Fruit fly (Drosophila melanogaster) whole organism, prepupa: Measurements from ENCODE around the gene CG3104.

ENCODE experiments used
- CG31627 ChIP-seq: fragments of 200-800 bp; sonication (Bioruptor generic); optimal IDR thresholded peaks from 3 replicates; lab custom pipeline; 2016; ENCODE audit warnings: missing biosample characterization, missing genetic modification characterization
- CG4318 ChIP-seq: fragments of 200-800 bp; sonication (Bioruptor generic); optimal IDR thresholded peaks from 3 replicates; lab custom pipeline; 2017; ENCODE audit warnings: missing biosample characterization, mild to moderate bottlenecking, missing genetic modification characterization
- Sox102F ChIP-seq: fragments of 200-800 bp; sonication (Bioruptor generic); optimal IDR thresholded peaks from 2 replicates; lab custom pipeline; 2016; ENCODE audit warnings: missing biosample characterization, mild to moderate bottlenecking, missing genetic modification characterization
- ss ChIP-seq, 2 experiments: fragments of 200-800 bp; sonication (Bioruptor generic); optimal IDR thresholded peaks; 2 replicates in 1 of 2; 3 replicates in 1 of 2; lab custom pipeline; 2017 to 2018; ENCODE audit warnings: mild to moderate bottlenecking in 2 of 2, missing biosample characterization in 2 of 2, missing genetic modification characterization in 2 of 2, moderate library complexity in 1 of 2

- TF ChIP-seq Sox102F (GFP tag; lab: Kevin White, UChicago) (peak; percentile 90), ss (GFP tag; optimal IDR thresholded peaks at IDR 0.05; lab: Kevin White, UChicago) (peak; percentile 95 to 96), CG4318 (GFP tag; lab: Kevin White, UChicago) (peak; percentile 95), CG31627 (GFP tag; lab: Kevin White, UChicago) (peak; percentile 85)
Observed at dm6 chr2L:2830341-2830800, 25.2 kb downstream of the CG3104 start.
